Fruit fly (Drosophila melanogaster): Measurements from ENCODE around the gene CG34043.

DNA sequence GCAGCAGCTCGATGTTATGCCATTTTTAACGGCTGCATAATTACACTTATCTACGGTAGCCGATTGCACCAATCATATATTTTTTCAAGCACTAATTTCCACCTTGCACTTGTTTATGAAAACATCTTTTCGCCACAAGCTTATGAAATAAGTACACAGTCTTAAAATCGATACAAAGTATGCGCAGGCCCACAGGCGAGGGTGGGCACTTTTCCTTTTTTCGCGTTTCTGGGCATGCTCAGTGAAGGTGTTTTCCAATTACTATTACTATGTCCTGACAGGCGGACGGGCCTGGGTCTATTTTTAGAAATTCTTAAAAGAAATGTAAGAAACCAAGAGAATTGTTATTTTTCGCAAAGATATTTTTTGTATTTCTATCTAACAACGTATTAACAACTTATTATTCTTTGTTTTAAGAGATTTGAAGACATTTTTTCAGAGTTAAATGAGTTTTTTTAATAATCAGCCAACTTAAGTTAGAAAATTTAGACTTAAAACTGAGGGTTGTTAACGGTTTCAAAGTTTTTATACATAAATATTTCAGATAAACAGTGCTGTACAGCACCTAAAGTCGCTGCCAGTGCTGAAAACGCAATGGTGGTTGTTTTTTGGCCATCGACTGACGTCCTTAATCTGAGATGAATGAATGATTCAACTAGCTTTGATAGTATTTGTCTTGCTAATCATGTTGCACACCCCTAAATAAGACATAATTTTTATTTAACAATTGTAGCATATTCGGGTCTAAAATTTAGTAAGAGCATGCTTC lies 30.1 kb upstream of the CG34043 start, which contains the start of gene Cdk5alpha:
- TF ChIP-seq CG12769 (tag; optimal IDR thresholded peaks at IDR 0.05) (no peak), dimm (GFP tag; IDR thresholded peaks at IDR 0.05) (no peak), zfh1 (GFP tag; IDR thresholded peaks at IDR 0.05) (no peak)
